Worm (Caenorhabditis elegans) whole organism, L1 larva: ENCODE measurements around the gene C47E12.2.
"Not testable (repeated sequence)": the region's sequence is repeated elsewhere in the genome, so short reads cannot be mapped to it uniquely, and the experiment has no call there.

Experiments
- C16A3.4 ChIP-seq: fragments of 150-350 bp; optimal IDR thresholded peaks from 2 replicates; lab custom pipeline; 2014; ENCODE audit warnings: missing biosample characterization, missing genetic modification characterization
- C34B4.2 ChIP-seq: sonication (generic microtip); optimal IDR thresholded peaks from 2 replicates; lab custom pipeline; 2017; ENCODE audit warnings: mild to moderate bottlenecking, missing genetic modification characterization, missing compliant biosample characterization
- alr-1 ChIP-seq: fragments of 200-800 bp; sonication (Bioruptor generic); optimal IDR thresholded peaks from 2 replicates; lab custom pipeline; 2018; ENCODE audit warnings: borderline replicate concordance, mild to moderate bottlenecking, missing genetic modification characterization, missing compliant biosample characterization
- ama-1 ChIP-seq: fragments of 150-350 bp; optimal IDR thresholded peaks from 2 replicates; lab custom pipeline; 2014
- ceh-63 ChIP-seq: fragments of 200-800 bp; sonication (Bioruptor generic); optimal IDR thresholded peaks from 2 replicates; lab custom pipeline; 2018; ENCODE audit warnings: mild to moderate bottlenecking, missing genetic modification characterization, missing compliant biosample characterization
- ceh-82 ChIP-seq, 3 experiments: fragments of 150-350 bp in 1 of 3; sonication (generic microtip) in 2 of 3; optimal IDR thresholded peaks; 2 replicates each; lab custom pipeline; 2014 to 2017; ENCODE audit warnings: missing biosample characterization in 3 of 3, missing genetic modification characterization in 3 of 3
- ceh-88 ChIP-seq: fragments of 200-800 bp; sonication (Bioruptor generic); IDR thresholded peaks from 2 replicates; pipeline ENCODE4 v1.3.6; 2022; ENCODE audit warnings: missing genetic modification characterization, missing compliant biosample characterization
- ceh-90 ChIP-seq: sonication (generic microtip); optimal IDR thresholded peaks from 2 replicates; lab custom pipeline; 2016; ENCODE audit warnings: missing genetic modification characterization, missing compliant biosample characterization
- ces-1 ChIP-seq: fragments of 150-350 bp; optimal IDR thresholded peaks from 2 replicates; lab custom pipeline; 2014; ENCODE audit warnings: missing biosample characterization, missing genetic modification reagents, missing genetic modification characterization
- dsc-1 ChIP-seq: sonication (generic microtip); optimal IDR thresholded peaks from 2 replicates; lab custom pipeline; 2016; ENCODE audit warnings: mild to moderate bottlenecking, missing genetic modification characterization, missing compliant biosample characterization
- efl-1 ChIP-seq, 4 experiments: fragments of 150-350 bp; optimal IDR thresholded peaks in 3 of 4; peaks in 1 of 4; 1 replicate in 1 of 4; 2 replicates in 3 of 4; lab custom pipeline; 2014; ENCODE audit warnings: missing biosample characterization in 2 of 4, missing genetic modification characterization in 2 of 4, missing genetic modification reagents in 2 of 4
- efl-3 ChIP-seq: fragments of 200-800 bp; sonication (Bioruptor generic); optimal IDR thresholded peaks from 2 replicates; lab custom pipeline; 2018; ENCODE audit warnings: mild to moderate bottlenecking, missing genetic modification characterization, missing compliant biosample characterization
- elt-2 ChIP-seq: sonication (generic microtip); optimal IDR thresholded peaks from 2 replicates; lab custom pipeline; 2016; ENCODE audit warnings: missing genetic modification characterization, mild to moderate bottlenecking, inconsistent platforms, missing compliant biosample characterization, missing genetic modification reagents
- fkh-10 ChIP-seq: sonication (generic microtip); optimal IDR thresholded peaks from 2 replicates; lab custom pipeline; 2017; ENCODE audit warnings: missing biosample characterization, missing genetic modification reagents, missing genetic modification characterization
- fkh-4 ChIP-seq: sonication (generic microtip); optimal IDR thresholded peaks from 2 replicates; lab custom pipeline; 2016; ENCODE audit warnings: missing compliant biosample characterization, missing genetic modification characterization, borderline replicate concordance
- fkh-8 ChIP-seq: sonication (generic microtip); optimal IDR thresholded peaks from 2 replicates; lab custom pipeline; 2016; ENCODE audit warnings: mild to moderate bottlenecking, missing genetic modification characterization, missing compliant biosample characterization
- grh-1 ChIP-seq: fragments of 200-800 bp; sonication (Bioruptor generic); IDR thresholded peaks from 2 replicates; pipeline ENCODE4 v1.3.6; 2022; ENCODE audit warnings: missing genetic modification reagents, missing genetic modification characterization, missing compliant biosample characterization
- hlh-4 ChIP-seq: sonication (generic microtip); optimal IDR thresholded peaks from 2 replicates; lab custom pipeline; 2016; ENCODE audit warnings: mild to moderate bottlenecking, missing genetic modification characterization, missing compliant biosample characterization
- lin-14 ChIP-seq: fragments of 200-800 bp; sonication (Bioruptor generic); optimal IDR thresholded peaks from 2 replicates; lab custom pipeline; 2018; ENCODE audit warnings: mild to moderate bottlenecking, missing genetic modification characterization, moderate library complexity, missing compliant biosample characterization
- lin-35 ChIP-seq, 2 experiments: fragments of 150-350 bp; optimal IDR thresholded peaks; 2 replicates each; lab custom pipeline; 2014; ENCODE audit warnings: missing biosample characterization in 2 of 2, missing genetic modification characterization in 2 of 2, missing genetic modification reagents in 2 of 2
- lir-3 ChIP-seq: sonication (generic microtip); optimal IDR thresholded peaks from 2 replicates; lab custom pipeline; 2016; ENCODE audit warnings: mild to moderate bottlenecking, missing genetic modification characterization, moderate library complexity, missing compliant biosample characterization; ENCODE audit not compliant: poor library complexity
- lsy-2 ChIP-seq, 2 experiments: fragments of 150-350 bp; optimal IDR thresholded peaks; 2 replicates each; lab custom pipeline; 2014; ENCODE audit warnings: missing biosample characterization in 2 of 2, missing genetic modification characterization in 2 of 2
- mab-9 ChIP-seq: fragments of 200-800 bp; sonication (Bioruptor generic); IDR thresholded peaks from 2 replicates; pipeline ENCODE4 v1.3.6; 2022; ENCODE audit warnings: missing genetic modification reagents, missing genetic modification characterization, missing compliant biosample characterization
- mdl-1 ChIP-seq, 2 experiments: fragments of 150-350 bp; optimal IDR thresholded peaks; 2 replicates each; lab custom pipeline; 2014 to 2017; ENCODE audit warnings: missing biosample characterization in 2 of 2, missing genetic modification characterization in 2 of 2, inconsistent platforms in 1 of 2
- mep-1 ChIP-seq: fragments of 150-350 bp; optimal IDR thresholded peaks from 2 replicates; lab custom pipeline; 2014; ENCODE audit warnings: missing biosample characterization, missing genetic modification characterization
- nhr-11 ChIP-seq: fragments of 150-350 bp; optimal IDR thresholded peaks from 2 replicates; lab custom pipeline; 2014; ENCODE audit warnings: missing biosample characterization, missing genetic modification characterization
- nhr-237 ChIP-seq: fragments of 150-350 bp; optimal IDR thresholded peaks from 2 replicates; lab custom pipeline; 2014; ENCODE audit warnings: missing biosample characterization, missing genetic modification characterization
- nhr-28 ChIP-seq: fragments of 150-350 bp; optimal IDR thresholded peaks from 2 replicates; lab custom pipeline; 2014; ENCODE audit warnings: missing biosample characterization, missing genetic modification characterization
- nhr-71 ChIP-seq: sonication (generic microtip); optimal IDR thresholded peaks from 2 replicates; lab custom pipeline; 2016; ENCODE audit warnings: mild to moderate bottlenecking, missing genetic modification characterization, moderate library complexity, missing compliant biosample characterization
- nhr-76 ChIP-seq: sonication (generic microtip); optimal IDR thresholded peaks from 2 replicates; lab custom pipeline; 2017; ENCODE audit warnings: missing biosample characterization, missing genetic modification characterization
- nhr-77 ChIP-seq: fragments of 150-350 bp; optimal IDR thresholded peaks from 2 replicates; lab custom pipeline; 2014; ENCODE audit warnings: missing biosample characterization, missing genetic modification characterization
- nhr-84 ChIP-seq: sonication (generic microtip); optimal IDR thresholded peaks from 2 replicates; lab custom pipeline; 2017; ENCODE audit warnings: missing biosample characterization, missing genetic modification characterization
- rnt-1 ChIP-seq: sonication (generic microtip); optimal IDR thresholded peaks from 2 replicates; lab custom pipeline; 2016; ENCODE audit warnings: mild to moderate bottlenecking, missing genetic modification characterization, moderate library complexity, missing compliant biosample characterization
- snpc-4 ChIP-seq: fragments of 150-350 bp; optimal IDR thresholded peaks from 2 replicates; lab custom pipeline; 2014; ENCODE audit warnings: missing biosample characterization, missing genetic modification characterization
- tbx-2 ChIP-seq: sonication (generic microtip); optimal IDR thresholded peaks from 2 replicates; lab custom pipeline; 2016; ENCODE audit warnings: missing genetic modification characterization, missing compliant biosample characterization
- unc-30 ChIP-seq: sonication (generic microtip); optimal IDR thresholded peaks from 2 replicates; lab custom pipeline; 2017; ENCODE audit warnings: missing biosample characterization, missing genetic modification characterization
- unc-62 ChIP-seq: fragments of 150-350 bp; optimal IDR thresholded peaks from 2 replicates; lab custom pipeline; 2014; ENCODE audit warnings: missing biosample characterization, missing genetic modification reagents, missing genetic modification characterization
- xbp-1 ChIP-seq: sonication (generic microtip); optimal IDR thresholded peaks from 2 replicates; lab custom pipeline; 2016; ENCODE audit warnings: missing genetic modification characterization, missing compliant biosample characterization
- ztf-11 ChIP-seq, 2 experiments: sonication (generic microtip); optimal IDR thresholded peaks; 2 replicates each; lab custom pipeline; 2016 to 2017; ENCODE audit warnings: missing genetic modification characterization in 2 of 2, missing biosample characterization in 1 of 2, missing compliant biosample characterization in 1 of 2

Gene C47E12.2

ce11 chrIV:10036966-10037365, 33.7 kb upstream of the C47E12.2 start, which contains the start of gene F44D12.10:
F44D12.10 (minus strand) TSS chrIV:10037066.
- TF ChIP-seq alr-1 (tag; lab: Kevin White, UChicago) (no peak), nhr-76 (tag; lab: Kevin White, UChicago) (no peak), efl-1 (optimal IDR thresholded peaks at IDR 0.05; lab: Kevin White, UChicago) (no peak), efl-1 (GFP tag; optimal IDR thresholded peaks at IDR 0.05 in 1 of 2; lab: Kevin White, UChicago) (no peak), ces-1 (GFP tag; lab: Kevin White, UChicago) (no peak), efl-3 (GFP tag; lab: Kevin White, UChicago) (no peak), ztf-11 (tag; optimal IDR thresholded peaks at IDR 0.05; lab: Kevin White, UChicago) (no peak), fkh-8 (tag; lab: Kevin White, UChicago) (no peak), grh-1 (GFP tag; lab: Robert Waterston, UW) (no peak), elt-2 (tag; lab: Kevin White, UChicago) (no peak), C16A3.4 (tag; lab: Kevin White, UChicago) (no peak), unc-62 (no peak), rnt-1 (no peak), nhr-28 (tag; lab: Kevin White, UChicago) (no peak), lsy-2 (tag; optimal IDR thresholded peaks at IDR 0.05; lab: Kevin White, UChicago) (no peak), nhr-71 (no peak), mab-9 (GFP tag; lab: Robert Waterston, UW) (no peak), ama-1 (lab: Kevin White, UChicago) (no peak)
- TF ChIP-seq, all 84 proteins: peak for 0

- no peak for TF ChIP-seq fkh-10
- TF ChIP-seq fkh-4, result no peak
- TF ChIP-seq lir-3 (tag; lab: Kevin White, UChicago), result no peak
- TF ChIP-seq nhr-237 (tag; lab: Kevin White, UChicago), result no peak
- no peak for TF ChIP-seq unc-62
Measured at ce11 chrIV:10033053-10033452, 29.8 kb upstream of the C47E12.2 start, which contains the start of gene F44D12.6. F44D12.6 (plus strand) TSS chrIV:10033353.

- not testable (repeated sequence) for TF ChIP-seq hlh-4 (tag; lab: Kevin White, UChicago); unc-62; nhr-11 (tag; lab: Kevin White, UChicago)
Measured at ce11 chrIV:10028779-10029178, 25.5 kb upstream of the C47E12.2 start, which contains the start of the genes F44D12.16 and msd-2. F44D12.16 (plus strand) TSS chrIV:10029079. msd-2 (plus strand) TSS chrIV:10029083.

- TF ChIP-seq dsc-1 (tag; lab: Kevin White, UChicago) (no peak), nhr-76 (tag; lab: Kevin White, UChicago) (no peak), ceh-88 (GFP tag; lab: Robert Waterston, UW) (no peak), mab-9 (GFP tag; lab: Robert Waterston, UW) (no peak), lin-14 (GFP tag; lab: Kevin White, UChicago) (no peak), nhr-84 (tag; lab: Kevin White, UChicago) (no peak)
Measured at ce11 chrIV:10027566-10027965, 24.3 kb upstream of the C47E12.2 start, which contains the start of gene gipc-2. gipc-2 (minus strand) TSS chrIV:10027666.

- TF ChIP-seq C34B4.2 (tag; lab: Kevin White, UChicago) (no peak), dsc-1 (tag; lab: Kevin White, UChicago) (no peak), ceh-82 (tag; optimal IDR thresholded peaks at IDR 0.05; lab: Kevin White, UChicago) (no peak), mdl-1 (tag; optimal IDR thresholded peaks at IDR 0.05; lab: Kevin White, UChicago) (no peak), xbp-1 (tag; lab: Kevin White, UChicago) (no peak)
- TF ChIP-seq, all 84 proteins: peak for 0
Measured at ce11 chrIV:10026129-10026528, 22.8 kb upstream of the C47E12.2 start.

ce11 chrIV:10022991-10023390, 19.7 kb upstream of the C47E12.2 start, which contains the start of gene F44D12.8:
F44D12.8 (plus strand) TSS chrIV:10023291.
- TF ChIP-seq dsc-1 (tag; lab: Kevin White, UChicago) (no peak), mep-1 (no peak), ceh-63 (no peak), nhr-77 (tag; lab: Kevin White, UChicago) (no peak), efl-1 (optimal IDR thresholded peaks at IDR 0.05; lab: Kevin White, UChicago) (no peak), efl-1 (GFP tag; optimal IDR thresholded peaks at IDR 0.05 in 1 of 2; lab: Kevin White, UChicago) (no peak), lin-35 (GFP tag; optimal IDR thresholded peaks at IDR 0.05; lab: Kevin White, UChicago) (no peak), snpc-4 (tag; lab: Kevin White, UChicago) (no peak), xbp-1 (tag; lab: Kevin White, UChicago) (no peak), tbx-2 (tag; lab: Kevin White, UChicago) (no peak), ceh-88 (GFP tag; lab: Robert Waterston, UW) (no peak), alr-1 (tag; lab: Kevin White, UChicago) (no peak), ceh-90 (no peak), unc-30 (tag; lab: Kevin White, UChicago) (no peak)
